Worm (Caenorhabditis elegans): Measurements from ENCODE around the gene fkh-5.

The fkh-5 gene

ce11 chrIII:4859039-4859438 is 14.6 kb downstream of the fkh-5 start, which contains the start of gene C35D10.6:
TSS of gene C35D10.6 (plus strand) at chrIII:4859339.
- TF ChIP-seq flt-1 (GFP tag; IDR thresholded peaks at IDR 0.05) (no peak), hnd-1 (tag; optimal IDR thresholded peaks at IDR 0.05) (no peak), sea-1 (GFP tag; conservative IDR thresholded peaks at IDR 0.05) (no peak), aly-1 (tag; optimal IDR thresholded peaks at IDR 0.05) (no peak), ceh-36 (tag; optimal IDR thresholded peaks at IDR 0.05) (no peak), tbx-11 (GFP tag; IDR thresholded peaks at IDR 0.05) (no peak), hmbx-1 (tag; optimal IDR thresholded peaks at IDR 0.05) (no peak), hmg-4 (GFP tag; optimal IDR thresholded peaks at IDR 0.05) (no peak), ets-7 (tag; optimal IDR thresholded peaks at IDR 0.05) (no peak), pes-1 (GFP tag; IDR thresholded peaks at IDR 0.05) (no peak), tbx-37 (GFP tag; conservative IDR thresholded peaks at IDR 0.05) (no peak), tra-4 (tag; optimal IDR thresholded peaks at IDR 0.05) (no peak), ama-1 (optimal IDR thresholded peaks at IDR 0.05) (no peak), B0310.2 (tag; optimal IDR thresholded peaks at IDR 0.05) (no peak), F13C5.2 (tag; optimal IDR thresholded peaks at IDR 0.05) (no peak), ceh-13 (GFP tag; optimal IDR thresholded peaks at IDR 0.05) (no peak), scrt-1 (GFP tag; IDR thresholded peaks at IDR 0.05) (no peak)

- TF ChIP-seq ets-7 (tag; optimal IDR thresholded peaks at IDR 0.05) (no peak), flt-1 (GFP tag; IDR thresholded peaks at IDR 0.05) (no peak), tbx-37 (GFP tag; conservative IDR thresholded peaks at IDR 0.05) (no peak), hnd-1 (tag; optimal IDR thresholded peaks at IDR 0.05) (no peak), B0310.2 (tag; optimal IDR thresholded peaks at IDR 0.05) (no peak), ama-1 (optimal IDR thresholded peaks at IDR 0.05) (no peak), ceh-36 (tag; optimal IDR thresholded peaks at IDR 0.05) (no peak), tra-4 (tag; optimal IDR thresholded peaks at IDR 0.05) (no peak), scrt-1 (GFP tag; IDR thresholded peaks at IDR 0.05) (no peak), F13C5.2 (tag; optimal IDR thresholded peaks at IDR 0.05) (no peak), hmg-4 (GFP tag; optimal IDR thresholded peaks at IDR 0.05) (no peak), sea-1 (GFP tag; conservative IDR thresholded peaks at IDR 0.05) (no peak), hmbx-1 (tag; optimal IDR thresholded peaks at IDR 0.05) (no peak), ceh-13 (GFP tag; optimal IDR thresholded peaks at IDR 0.05) (no peak), tbx-11 (GFP tag; IDR thresholded peaks at IDR 0.05) (no peak), aly-1 (tag; optimal IDR thresholded peaks at IDR 0.05) (no peak), pes-1 (GFP tag; IDR thresholded peaks at IDR 0.05) (no peak)
These were observed 17.4 kb downstream of the fkh-5 start, which contains the start of the genes C35D10.10 and C35D10.5 for ce11 chrIII:4861744-4862401. TSS of gene C35D10.10 (minus strand) at chrIII:4861794. TSS of gene C35D10.5 (plus strand) at chrIII:4862351.

- TF ChIP-seq ceh-13 (GFP tag; optimal IDR thresholded peaks at IDR 0.05) = no peak
- TF ChIP-seq tbx-37 (GFP tag; conservative IDR thresholded peaks at IDR 0.05) = no peak
- TF ChIP-seq ama-1 (optimal IDR thresholded peaks at IDR 0.05) = no peak
- TF ChIP-seq tbx-11 (GFP tag; IDR thresholded peaks at IDR 0.05) = no peak
- no peak for TF ChIP-seq scrt-1 (GFP tag; IDR thresholded peaks at IDR 0.05)
- TF ChIP-seq tra-4 (tag; optimal IDR thresholded peaks at IDR 0.05) = no peak
- TF ChIP-seq pes-1 (GFP tag; IDR thresholded peaks at IDR 0.05) = no peak
These were observed 18.7 kb downstream of the fkh-5 start, which contains the start of gene coq-8 for ce11 chrIII:4863127-4863526. TSS of gene coq-8 (plus strand) at chrIII:4863427.

- no peak for TF ChIP-seq tbx-11 (GFP tag; IDR thresholded peaks at IDR 0.05)
These were observed 22.3 kb downstream of the fkh-5 start, which contains the start of gene C35D10.17 for ce11 chrIII:4866762-4867161. TSS of gene C35D10.17 (plus strand) at chrIII:4867062.

- TF ChIP-seq tbx-37 (GFP tag; conservative IDR thresholded peaks at IDR 0.05) = no peak
- no peak for TF ChIP-seq tbx-11 (GFP tag; IDR thresholded peaks at IDR 0.05)
- no peak for TF ChIP-seq ceh-13 (GFP tag; optimal IDR thresholded peaks at IDR 0.05)
- no peak for TF ChIP-seq pes-1 (GFP tag; IDR thresholded peaks at IDR 0.05)
- no peak for TF ChIP-seq hmg-4 (GFP tag; optimal IDR thresholded peaks at IDR 0.05)
- TF ChIP-seq F13C5.2 (tag; optimal IDR thresholded peaks at IDR 0.05) = no peak
- no peak for TF ChIP-seq sea-1 (GFP tag; conservative IDR thresholded peaks at IDR 0.05)
- no peak for TF ChIP-seq B0310.2 (tag; optimal IDR thresholded peaks at IDR 0.05)
- TF ChIP-seq flt-1 (GFP tag; IDR thresholded peaks at IDR 0.05) = no peak
- TF ChIP-seq ceh-36 (tag; optimal IDR thresholded peaks at IDR 0.05) = no peak
- no peak for TF ChIP-seq scrt-1 (GFP tag; IDR thresholded peaks at IDR 0.05)
- TF ChIP-seq tra-4 (tag; optimal IDR thresholded peaks at IDR 0.05) = no peak
- TF ChIP-seq hnd-1 (tag; optimal IDR thresholded peaks at IDR 0.05) = no peak
- TF ChIP-seq ets-7 (tag; optimal IDR thresholded peaks at IDR 0.05) = no peak
- no peak for TF ChIP-seq hmbx-1 (tag; optimal IDR thresholded peaks at IDR 0.05)
- no peak for TF ChIP-seq aly-1 (tag; optimal IDR thresholded peaks at IDR 0.05)
- TF ChIP-seq ama-1 (optimal IDR thresholded peaks at IDR 0.05) = no peak
These were observed 24.2 kb downstream of the fkh-5 start, which contains the start of the genes msd-4 and C35D10.3 for ce11 chrIII:4868643-4869042. TSS of gene msd-4 (minus strand) at chrIII:4868743. TSS of gene C35D10.3 (plus strand) at chrIII:4868921.

ce11 chrIII:4870478-4870877 is 26.0 kb downstream of the fkh-5 start, which contains the start of gene gipc-1:
TSS of gene gipc-1 (plus strand) at chrIII:4870778.
- no peak for TF ChIP-seq ama-1 (optimal IDR thresholded peaks at IDR 0.05)
- no peak for TF ChIP-seq tbx-37 (GFP tag; conservative IDR thresholded peaks at IDR 0.05)
- no peak for TF ChIP-seq hnd-1 (tag; optimal IDR thresholded peaks at IDR 0.05)
- TF ChIP-seq scrt-1 (GFP tag; IDR thresholded peaks at IDR 0.05) = no peak
- no peak for TF ChIP-seq F13C5.2 (tag; optimal IDR thresholded peaks at IDR 0.05)
- no peak for TF ChIP-seq ceh-36 (tag; optimal IDR thresholded peaks at IDR 0.05)
- TF ChIP-seq hmg-4 (GFP tag; optimal IDR thresholded peaks at IDR 0.05) = no peak
- TF ChIP-seq ceh-13 (GFP tag; optimal IDR thresholded peaks at IDR 0.05) = no peak
- no peak for TF ChIP-seq B0310.2 (tag; optimal IDR thresholded peaks at IDR 0.05)

- TF ChIP-seq hmbx-1 (tag; optimal IDR thresholded peaks at IDR 0.05) (no peak), F13C5.2 (tag; optimal IDR thresholded peaks at IDR 0.05) (no peak), ceh-36 (tag; optimal IDR thresholded peaks at IDR 0.05) (no peak), pes-1 (GFP tag; IDR thresholded peaks at IDR 0.05) (no peak), tbx-11 (GFP tag; IDR thresholded peaks at IDR 0.05) (no peak), hnd-1 (tag; optimal IDR thresholded peaks at IDR 0.05) (no peak)
These were observed 28.9 kb downstream of the fkh-5 start for ce11 chrIII:4873395-4873794.

All from whole organism, early embryonic.